Worm (Caenorhabditis elegans) whole organism, L4/young adult: ENCODE data around the gene glb-31.

ENCODE experiments used
- dao-5 ChIP-seq: sonication (generic microtip); optimal IDR thresholded peaks from 2 replicates; lab custom pipeline; 2016; ENCODE audit warnings: missing genotype, missing genetic modification characterization, moderate library complexity, missing compliant biosample characterization
- him-1 ChIP-seq: sonication (generic microtip); optimal IDR thresholded peaks from 2 replicates; lab custom pipeline; 2016; ENCODE audit warnings: missing genotype, missing genetic modification reagents, missing genetic modification characterization, missing compliant biosample characterization

ce11 chrII:1293157-1293556 lies 8.3 kb downstream of the glb-31 start, which contains the start of gene srz-64:
- TF ChIP-seq him-1 (tag; lab: Kevin White, UChicago), result no peak
- no peak for TF ChIP-seq dao-5 (tag; lab: Kevin White, UChicago)
